1 worm cellular context compared by ENCODE assay signal in genomic region chrX:2885318-2885908, ce11.
TF ChIP-seq lines count a peak whose summit lies in the region.

TSS of gene vang-1 (plus strand) at chrX:2885858.

TF ChIP-seq in whole organism, late embryonic, 69 proteins besides CTCF, POLR2A, EP300 and RAD21 (continued from another document):
- TF ChIP-seq elt-2 (tag; optimal IDR thresholded peaks at IDR 0.05; lab: Kevin White, UChicago) (peak; percentile 16), pha-4 (tag; optimal IDR thresholded peaks at IDR 0.05; lab: Kevin White, UChicago) (no peak), unc-55 (GFP tag; optimal IDR thresholded peaks at IDR 0.05; lab: Kevin White, UChicago) (no peak), zip-5 (tag; optimal IDR thresholded peaks at IDR 0.05; lab: Kevin White, UChicago) (no peak), ceh-30 (tag; optimal IDR thresholded peaks at IDR 0.05; lab: Kevin White, UChicago) (no peak), ceh-24 (tag; optimal IDR thresholded peaks at IDR 0.05; lab: Kevin White, UChicago) (no peak), hlh-15 (tag; optimal IDR thresholded peaks at IDR 0.05; lab: Kevin White, UChicago) (no peak), pqm-1 (tag; optimal IDR thresholded peaks at IDR 0.05; lab: Kevin White, UChicago) (no peak), ceh-9 (tag; optimal IDR thresholded peaks at IDR 0.05; lab: Kevin White, UChicago) (peak; percentile 32), ceh-48 (tag; optimal IDR thresholded peaks at IDR 0.05; lab: Kevin White, UChicago) (no peak), ceh-31 (tag; optimal IDR thresholded peaks at IDR 0.05; lab: Kevin White, UChicago) (peak; percentile 67), odd-2 (tag; optimal IDR thresholded peaks at IDR 0.05; lab: Kevin White, UChicago) (no peak), hlh-8 (tag; optimal IDR thresholded peaks at IDR 0.05; lab: Kevin White, UChicago) (peak; percentile 31), fkh-6 (tag; optimal IDR thresholded peaks at IDR 0.05; lab: Kevin White, UChicago) (peak; percentile 47), ref-2 (tag; optimal IDR thresholded peaks at IDR 0.05; lab: Kevin White, UChicago) (peak; percentile 77), F13H6.1 (tag; optimal IDR thresholded peaks at IDR 0.05; lab: Kevin White, UChicago) (peak; percentile 0), hlh-13 (GFP tag; optimal IDR thresholded peaks at IDR 0.05; lab: Kevin White, UChicago) (no peak), nhr-232 (tag; optimal IDR thresholded peaks at IDR 0.05; lab: Kevin White, UChicago) (no peak), ceh-34 (tag; optimal IDR thresholded peaks at IDR 0.05; lab: Kevin White, UChicago) (peak; percentile 58), nhr-11 (tag; optimal IDR thresholded peaks at IDR 0.05; lab: Kevin White, UChicago) (no peak), tbx-7 (tag; optimal IDR thresholded peaks at IDR 0.05; lab: Kevin White, UChicago) (no peak), unc-86 (tag; optimal IDR thresholded peaks at IDR 0.05; lab: Kevin White, UChicago) (no peak), hlh-30 (tag; optimal IDR thresholded peaks at IDR 0.05; lab: Kevin White, UChicago; ENCODE audit: insufficient read depth) (no peak), syd-9 (tag; optimal IDR thresholded peaks at IDR 0.05; lab: Kevin White, UChicago) (peak; percentile 63), ceh-2 (tag; optimal IDR thresholded peaks at IDR 0.05; lab: Kevin White, UChicago) (peak; percentile 25), pax-1 (tag; optimal IDR thresholded peaks at IDR 0.05; lab: Kevin White, UChicago) (no peak), npax-4 (tag; optimal IDR thresholded peaks at IDR 0.05; lab: Kevin White, UChicago) (no peak), ets-4 (tag; optimal IDR thresholded peaks at IDR 0.05; lab: Kevin White, UChicago) (no peak), ceh-22 (tag; optimal IDR thresholded peaks at IDR 0.05; lab: Kevin White, UChicago) (no peak), ceh-18 (tag; optimal IDR thresholded peaks at IDR 0.05; lab: Kevin White, UChicago) (peak; percentile 36), pat-9 (tag; optimal IDR thresholded peaks at IDR 0.05; lab: Kevin White, UChicago) (peak; percentile 26), pros-1 (tag; optimal IDR thresholded peaks at IDR 0.05; lab: Kevin White, UChicago) (peak; percentile 19), eyg-1 (tag; optimal IDR thresholded peaks at IDR 0.05; lab: Kevin White, UChicago) (peak; percentile 3)
TF ChIP-seq in whole organism, late embryonic: peak in this region for 28.
